Fruit fly (Drosophila melanogaster): ENCODE results near the gene CG6793.
A peak's percentile ranks its signal among the peaks of the same experiment; 100 is the strongest.

Gene CG6793

dm6 chr3L:12037449-12038163, 4.6 kb upstream of the CG6793 start (continued):
- TF ChIP-seq CG17328 (GFP tag; IDR thresholded peaks at IDR 0.05): peak; percentile 31; the same call in 1 of the 2 replicates
- no peak for TF ChIP-seq vnd (GFP tag; IDR thresholded peaks at IDR 0.05; ENCODE audit: partially characterized antibody)
- TF ChIP-seq vvl (GFP tag; IDR thresholded peaks at IDR 0.05): peak; percentile 73
- TF ChIP-seq Kr (GFP tag; optimal IDR thresholded peaks at IDR 0.05): no peak
- TF ChIP-seq Sox102F (GFP tag; optimal IDR thresholded peaks at IDR 0.05): peak; percentile 36
- peak; percentile 48 for TF ChIP-seq abd-A (tag; optimal IDR thresholded peaks at IDR 0.05)
- TF ChIP-seq slp2 (GFP tag; optimal IDR thresholded peaks at IDR 0.05): no peak
- no peak for TF ChIP-seq CG10565 (GFP tag; optimal IDR thresholded peaks at IDR 0.05)
- no peak for TF ChIP-seq lov (optimal IDR thresholded peaks at IDR 0.05)
- no peak for TF ChIP-seq lov (GFP tag; IDR thresholded peaks at IDR 0.05)
- TF ChIP-seq wor (GFP tag; IDR thresholded peaks at IDR 0.05): 0 out of 2 replicates have a peak, but pooled peaks have one; percentile 29
- no peak for TF ChIP-seq Side (GFP tag; optimal IDR thresholded peaks at IDR 0.05)
- TF ChIP-seq NC2β (GFP tag; optimal IDR thresholded peaks at IDR 0.05): no peak
- no peak for TF ChIP-seq gsb-n (tag; optimal IDR thresholded peaks at IDR 0.05)
- TF ChIP-seq Tbp (GFP tag; optimal IDR thresholded peaks at IDR 0.05): no peak
- peak; percentile 16 for TF ChIP-seq Camta (GFP tag; optimal IDR thresholded peaks at IDR 0.05)
- TF ChIP-seq CG4854 (GFP tag; optimal IDR thresholded peaks at IDR 0.05): peak; percentile 35
- 0 out of 2 replicates have a peak, but pooled peaks have one; percentile 35 for TF ChIP-seq sens-2 (GFP tag; IDR thresholded peaks at IDR 0.05)
- TF ChIP-seq ham (GFP tag; IDR thresholded peaks at IDR 0.05): no peak
- TF ChIP-seq Sox100B (GFP tag; optimal IDR thresholded peaks at IDR 0.05): peak; percentile 64
- peak; percentile 48 for TF ChIP-seq btn (GFP tag; optimal IDR thresholded peaks at IDR 0.05)
- TF ChIP-seq Deaf1 (tag; optimal IDR thresholded peaks at IDR 0.05): no peak
- TF ChIP-seq Dek (tag; optimal IDR thresholded peaks at IDR 0.05): no peak
- 0 out of 2 replicates have a peak, but pooled peaks have one; percentile 35 for TF ChIP-seq ap (GFP tag; IDR thresholded peaks at IDR 0.05)
- peak; percentile 15 for TF ChIP-seq Nf-YB (GFP tag; optimal IDR thresholded peaks at IDR 0.05)
- TF ChIP-seq CG12942 (GFP tag; optimal IDR thresholded peaks at IDR 0.05): peak; percentile 1
- TF ChIP-seq kah (GFP tag; optimal IDR thresholded peaks at IDR 0.05): no peak
- TF ChIP-seq B-H1 (GFP tag; IDR thresholded peaks at IDR 0.05): peak; percentile 24; the same call in 1 of the 3 replicates
- peak; percentile 71 for TF ChIP-seq Blimp-1 (GFP tag; optimal IDR thresholded peaks at IDR 0.05)
- TF ChIP-seq gfzf (GFP tag; optimal IDR thresholded peaks at IDR 0.05): no peak
- TF ChIP-seq croc (GFP tag; conservative IDR thresholded peaks at IDR 0.05): peak; percentile 63
- TF ChIP-seq CG12659 (GFP tag; optimal IDR thresholded peaks at IDR 0.05): no peak
- no peak for TF ChIP-seq CG7987 (GFP tag; optimal IDR thresholded peaks at IDR 0.05)
- TF ChIP-seq jumu (GFP tag; optimal IDR thresholded peaks at IDR 0.05): no peak
- no peak for TF ChIP-seq CG10431 (GFP tag; optimal IDR thresholded peaks at IDR 0.05)
- no peak for TF ChIP-seq ken (GFP tag; IDR thresholded peaks at IDR 0.05)
- TF ChIP-seq CG30431 (GFP tag; optimal IDR thresholded peaks at IDR 0.05): no peak
- TF ChIP-seq her (GFP tag; optimal IDR thresholded peaks at IDR 0.05): no peak
- peak; percentile 49 for TF ChIP-seq onecut (GFP tag; IDR thresholded peaks at IDR 0.05)
- no peak for TF ChIP-seq Dfd (GFP tag; optimal IDR thresholded peaks at IDR 0.05)
- peak; percentile 51 for TF ChIP-seq ssp (GFP tag; IDR thresholded peaks at IDR 0.05)
- no peak for TF ChIP-seq Lim3 (GFP tag; IDR thresholded peaks at IDR 0.05)
- TF ChIP-seq tup (GFP tag; optimal IDR thresholded peaks at IDR 0.05): no peak
- TF ChIP-seq CG30403 (GFP tag; optimal IDR thresholded peaks at IDR 0.05): no peak
- no peak for TF ChIP-seq CG6272 (GFP tag; IDR thresholded peaks at IDR 0.05)
- TF ChIP-seq Rx (GFP tag; IDR thresholded peaks at IDR 0.05): peak; percentile 12; the same call in 1 of the 2 replicates
- no peak for TF ChIP-seq Hmx (GFP tag; optimal IDR thresholded peaks at IDR 0.05)
- TF ChIP-seq Neu2 (GFP tag; optimal IDR thresholded peaks at IDR 0.05; ENCODE audit: borderline replicate concordance): no peak
- TF ChIP-seq Oaz (GFP tag; IDR thresholded peaks at IDR 0.05): no peak
- no peak for TF ChIP-seq CG1647 (GFP tag; optimal IDR thresholded peaks at IDR 0.05)
- no peak for TF ChIP-seq chinmo (GFP tag; IDR thresholded peaks at IDR 0.05; ENCODE audit: partially characterized antibody)
